Fruit fly (Drosophila melanogaster) whole organism, embryonic: ENCODE results near the gene Tom.
A peak's percentile ranks its signal among the peaks of the same experiment; 100 is the strongest.

ENCODE experiments used
- Antp ChIP-seq: fragments of 200-800 bp; sonication (Bioruptor generic); optimal IDR thresholded peaks from 3 replicates; lab custom pipeline; 2016; ENCODE audit warnings: missing biosample characterization, missing genetic modification characterization
- Atf3 ChIP-seq: fragments of 200-800 bp; sonication (Bioruptor generic); optimal IDR thresholded peaks from 3 replicates; lab custom pipeline; 2016; ENCODE audit warnings: missing biosample characterization, missing genetic modification characterization
- B-H2 ChIP-seq: fragments of 200-800 bp; sonication (Bioruptor generic); optimal IDR thresholded peaks from 2 replicates; lab custom pipeline; 2018; ENCODE audit warnings: missing biosample characterization, mild to moderate bottlenecking, missing genetic modification characterization
- BtbVII ChIP-seq: fragments of 200-800 bp; sonication (Bioruptor generic); optimal IDR thresholded peaks from 3 replicates; lab custom pipeline; 2017; ENCODE audit warnings: missing biosample characterization, mild to moderate bottlenecking, missing genetic modification characterization
- CG10209 ChIP-seq: fragments of 200-800 bp; sonication (Bioruptor generic); optimal IDR thresholded peaks from 3 replicates; lab custom pipeline; 2017; ENCODE audit warnings: missing biosample characterization, mild to moderate bottlenecking, missing genetic modification characterization, missing genetic modification reagents
- CG11085 ChIP-seq: fragments of 200-800 bp; sonication (Bioruptor generic); IDR thresholded peaks from 2 replicates; pipeline ENCODE4 v1.3.6; 2022; ENCODE audit warnings: missing biosample characterization, missing genetic modification characterization
- CG11456 ChIP-seq: fragments of 200-800 bp; sonication (Bioruptor generic); IDR thresholded peaks from 3 replicates; pipeline ENCODE4 v1.3.6; 2022; ENCODE audit warnings: missing biosample characterization, missing genetic modification characterization
- CG12104 ChIP-seq: fragments of 200-800 bp; sonication (Bioruptor generic); optimal IDR thresholded peaks from 3 replicates; lab custom pipeline; 2016; ENCODE audit warnings: missing biosample characterization, missing genetic modification characterization
- CG14050 ChIP-seq: fragments of 200-800 bp; sonication (Bioruptor generic); IDR thresholded peaks from 3 replicates; pipeline ENCODE4 v1.3.6; 2022; ENCODE audit warnings: missing biosample characterization, missing genetic modification characterization
- CG15011 ChIP-seq: fragments of 200-800 bp; sonication (Bioruptor generic); optimal IDR thresholded peaks from 3 replicates; lab custom pipeline; 2018; ENCODE audit warnings: missing biosample characterization, mild to moderate bottlenecking, missing genetic modification characterization
- CG15514 ChIP-seq: fragments of 200-800 bp; sonication (Bioruptor generic); optimal IDR thresholded peaks from 3 replicates; lab custom pipeline; 2017; ENCODE audit warnings: missing biosample characterization, missing genetic modification characterization, mild to moderate bottlenecking, moderate library complexity, missing genetic modification reagents
- CG16815 ChIP-seq: fragments of 200-800 bp; sonication (Bioruptor generic); optimal IDR thresholded peaks from 3 replicates; lab custom pipeline; 2017; ENCODE audit warnings: missing biosample characterization, mild to moderate bottlenecking, missing genetic modification characterization
- CG17361 ChIP-seq: fragments of 200-800 bp; sonication (Bioruptor generic); IDR thresholded peaks from 3 replicates; pipeline ENCODE4 v1.3.6; 2022; ENCODE audit warnings: missing biosample characterization, missing genetic modification characterization
- CG18764 ChIP-seq: fragments of 200-800 bp; sonication (Bioruptor generic); optimal IDR thresholded peaks from 3 replicates; lab custom pipeline; 2016; ENCODE audit warnings: missing biosample characterization, missing genetic modification characterization
- CG34422 ChIP-seq: fragments of 200-800 bp; sonication (Bioruptor generic); IDR thresholded peaks from 3 replicates; pipeline ENCODE4 v1.3.6; 2022; ENCODE audit warnings: missing biosample characterization, missing genetic modification characterization
- CG4360 ChIP-seq: fragments of 200-800 bp; sonication (Bioruptor generic); IDR thresholded peaks from 2 replicates; pipeline ENCODE4 v1.3.6; 2022; ENCODE audit warnings: missing biosample characterization, missing genetic modification characterization
- CG6175 ChIP-seq: fragments of 200-800 bp; sonication (Bioruptor generic); IDR thresholded peaks from 3 replicates; pipeline ENCODE4 v1.3.6; 2022; ENCODE audit warnings: missing biosample characterization, missing genetic modification characterization
- CG6813 ChIP-seq: fragments of 200-800 bp; sonication (Bioruptor generic); optimal IDR thresholded peaks from 2 replicates; lab custom pipeline; 2017; ENCODE audit warnings: missing biosample characterization, missing genetic modification characterization, mild to moderate bottlenecking, moderate library complexity, missing genetic modification reagents
- CTCF ChIP-seq: fragments of 200-800 bp; sonication (Bioruptor generic); optimal IDR thresholded peaks from 2 replicates; lab custom pipeline; 2017; ENCODE audit warnings: missing biosample characterization, mild to moderate bottlenecking, missing genetic modification characterization, moderate library complexity
- Deaf1 ChIP-seq: fragments of 200-800 bp; optimal IDR thresholded peaks from 3 replicates; lab custom pipeline; 2019; ENCODE audit warnings: missing biosample characterization, mild to moderate bottlenecking, missing genetic modification characterization, moderate library complexity
- HLH4C ChIP-seq: fragments of 200-800 bp; sonication (Bioruptor generic); IDR thresholded peaks from 3 replicates; pipeline ENCODE4 v1.3.6; 2022; ENCODE audit warnings: missing biosample characterization, missing genetic modification characterization; ENCODE audit not compliant: partially characterized antibody
- Hr78 ChIP-seq, 2 experiments: fragments of 200-800 bp in 1 of 2; fragments of >200 bp in 1 of 2; sonication (Bioruptor generic) in 1 of 2; optimal IDR thresholded peaks; 2 replicates each; lab custom pipeline; 2017 to 2019; ENCODE audit warnings: missing biosample characterization in 2 of 2, missing genetic modification characterization in 2 of 2, mild to moderate bottlenecking in 1 of 2, moderate library complexity in 1 of 2
- Kr ChIP-seq: fragments of 200-800 bp; sonication (Bioruptor generic); optimal IDR thresholded peaks from 2 replicates; lab custom pipeline; 2017; ENCODE audit warnings: missing biosample characterization, mild to moderate bottlenecking, missing genetic modification characterization
- Max ChIP-seq: fragments of 200-800 bp; sonication (Bioruptor generic); optimal IDR thresholded peaks from 2 replicates; lab custom pipeline; 2016; ENCODE audit warnings: missing biosample characterization, mild to moderate bottlenecking, missing genetic modification characterization
- NC2α ChIP-seq: fragments of 200-800 bp; sonication (Bioruptor generic); optimal IDR thresholded peaks from 2 replicates; lab custom pipeline; 2016; ENCODE audit warnings: missing biosample characterization, missing genetic modification characterization
- NC2β ChIP-seq: fragments of 200-800 bp; sonication (Bioruptor generic); optimal IDR thresholded peaks from 2 replicates; lab custom pipeline; 2016; ENCODE audit warnings: missing biosample characterization, missing genetic modification characterization
- Oli ChIP-seq: fragments of 200-800 bp; sonication (Bioruptor generic); optimal IDR thresholded peaks from 2 replicates; lab custom pipeline; 2018; ENCODE audit warnings: missing biosample characterization, mild to moderate bottlenecking, missing genetic modification characterization, moderate library complexity
- Rfx ChIP-seq: fragments of 200-800 bp; sonication (Bioruptor generic); IDR thresholded peaks from 2 replicates; pipeline ENCODE4 v1.3.6; 2022; ENCODE audit warnings: missing biosample characterization, missing genetic modification characterization
- Stat92E ChIP-seq, 3 experiments: fragments of >200 bp in 2 of 3; fragments of 200-800 bp in 1 of 3; sonication (Bioruptor generic) in 1 of 3; optimal IDR thresholded peaks; 2 replicates each; lab custom pipeline; 2017 to 2019; ENCODE audit warnings: missing biosample characterization in 3 of 3, missing genetic modification characterization in 3 of 3, mild to moderate bottlenecking in 1 of 3, moderate library complexity in 1 of 3
- Trl ChIP-seq, 3 experiments: fragments of >200 bp in 2 of 3; fragments of 200-800 bp in 1 of 3; sonication (Bioruptor generic) in 1 of 3; optimal IDR thresholded peaks; 2 replicates in 1 of 3; 3 replicates in 2 of 3; lab custom pipeline; 2016 to 2017; ENCODE audit warnings: missing biosample characterization in 1 of 3, missing genetic modification characterization in 1 of 3
- ase ChIP-seq: fragments of 200-800 bp; sonication (Bioruptor generic); IDR thresholded peaks from 3 replicates; pipeline ENCODE4 v1.3.6; 2022; ENCODE audit warnings: missing biosample characterization, missing genetic modification characterization
- cas ChIP-seq: fragments of 200-800 bp; sonication (Bioruptor generic); IDR thresholded peaks from 2 replicates; pipeline ENCODE4 v1.3.6; 2022; ENCODE audit warnings: missing biosample characterization, missing genetic modification characterization
- chinmo ChIP-seq: fragments of 200-800 bp; sonication (Bioruptor generic); IDR thresholded peaks from 4 replicates; pipeline ENCODE4 v1.3.6; 2022; ENCODE audit warnings: missing biosample characterization, missing genetic modification characterization; ENCODE audit not compliant: partially characterized antibody
- corto ChIP-seq: fragments of 200-800 bp; sonication (Bioruptor generic); optimal IDR thresholded peaks from 2 replicates; lab custom pipeline; 2016; ENCODE audit warnings: missing biosample characterization, mild to moderate bottlenecking, missing genetic modification characterization, moderate library complexity
- cwo ChIP-seq: fragments of 200-800 bp; sonication (Bioruptor generic); optimal IDR thresholded peaks from 3 replicates; lab custom pipeline; 2017; ENCODE audit warnings: missing biosample characterization, missing genetic modification characterization, mild to moderate bottlenecking, moderate library complexity, missing genetic modification reagents
- gce ChIP-seq: fragments of 200-800 bp; sonication (Bioruptor generic); IDR thresholded peaks from 3 replicates; pipeline ENCODE4 v1.3.6; 2022; ENCODE audit warnings: missing biosample characterization, missing genetic modification characterization
- gcm ChIP-seq: fragments of 200-800 bp; sonication (Bioruptor generic); optimal IDR thresholded peaks from 2 replicates; lab custom pipeline; 2019; ENCODE audit warnings: missing biosample characterization, mild to moderate bottlenecking, missing genetic modification characterization, moderate library complexity
- gfzf ChIP-seq: fragments of 200-800 bp; sonication (Bioruptor generic); optimal IDR thresholded peaks from 2 replicates; lab custom pipeline; 2016; ENCODE audit warnings: missing biosample characterization, mild to moderate bottlenecking, missing genetic modification characterization, moderate library complexity
- grn ChIP-seq: fragments of 200-800 bp; sonication (Bioruptor generic); optimal IDR thresholded peaks from 3 replicates; lab custom pipeline; 2017; ENCODE audit warnings: missing biosample characterization, missing genetic modification characterization
- gro ChIP-seq: fragments of 200-800 bp; sonication (Bioruptor generic); optimal IDR thresholded peaks from 2 replicates; lab custom pipeline; 2016; ENCODE audit warnings: missing biosample characterization, missing genetic modification characterization
- jing ChIP-seq: fragments of 200-800 bp; sonication (Bioruptor generic); optimal IDR thresholded peaks from 2 replicates; lab custom pipeline; 2018; ENCODE audit warnings: missing biosample characterization, mild to moderate bottlenecking, missing genetic modification characterization
- klu ChIP-seq: fragments of 200-800 bp; sonication (Bioruptor generic); IDR thresholded peaks from 2 replicates; pipeline ENCODE4 v1.3.6; 2022; ENCODE audit warnings: missing biosample characterization, missing genetic modification characterization
- lola ChIP-seq, 3 experiments: fragments of >200 bp in 2 of 3; fragments of 200-800 bp in 1 of 3; sonication (Bioruptor generic) in 1 of 3; optimal IDR thresholded peaks; 2 replicates each; lab custom pipeline; 2017 to 2019; ENCODE audit warnings: missing biosample characterization in 3 of 3, missing genetic modification characterization in 3 of 3, mild to moderate bottlenecking in 1 of 3, moderate library complexity in 1 of 3
- luna ChIP-seq: fragments of 200-800 bp; sonication (Bioruptor generic); optimal IDR thresholded peaks from 2 replicates; lab custom pipeline; 2016; ENCODE audit warnings: missing biosample characterization, missing genetic modification characterization
- mirr ChIP-seq: fragments of 200-800 bp; sonication (Bioruptor generic); optimal IDR thresholded peaks from 3 replicates; lab custom pipeline; 2018; ENCODE audit warnings: missing biosample characterization, mild to moderate bottlenecking, missing genetic modification characterization
- pzg ChIP-seq: fragments of 200-800 bp; sonication (Bioruptor generic); optimal IDR thresholded peaks from 3 replicates; lab custom pipeline; 2018; ENCODE audit warnings: missing biosample characterization, mild to moderate bottlenecking, missing genetic modification characterization, moderate library complexity
- sd ChIP-seq: fragments of 200-800 bp; sonication (Bioruptor generic); optimal IDR thresholded peaks from 3 replicates; lab custom pipeline; 2018; ENCODE audit warnings: missing biosample characterization, mild to moderate bottlenecking, missing genetic modification characterization, moderate library complexity
- sima ChIP-seq: fragments of 200-800 bp; sonication (Bioruptor generic); optimal IDR thresholded peaks from 2 replicates; lab custom pipeline; 2016; ENCODE audit warnings: missing biosample characterization, missing genetic modification characterization
- trem ChIP-seq: fragments of 200-800 bp; optimal IDR thresholded peaks from 3 replicates; lab custom pipeline; 2019; ENCODE audit warnings: missing biosample characterization, mild to moderate bottlenecking, missing genetic modification characterization, moderate library complexity
- vnd ChIP-seq: fragments of 200-800 bp; sonication (Bioruptor generic); IDR thresholded peaks from 3 replicates; pipeline ENCODE4 v1.3.6; 2022; ENCODE audit warnings: missing biosample characterization, missing genetic modification characterization; ENCODE audit not compliant: partially characterized antibody
- wor ChIP-seq: fragments of 200-800 bp; sonication (Bioruptor generic); IDR thresholded peaks from 2 replicates; pipeline ENCODE4 v1.3.6; 2022; ENCODE audit warnings: missing biosample characterization, missing genetic modification characterization

Tom gene

DNA sequence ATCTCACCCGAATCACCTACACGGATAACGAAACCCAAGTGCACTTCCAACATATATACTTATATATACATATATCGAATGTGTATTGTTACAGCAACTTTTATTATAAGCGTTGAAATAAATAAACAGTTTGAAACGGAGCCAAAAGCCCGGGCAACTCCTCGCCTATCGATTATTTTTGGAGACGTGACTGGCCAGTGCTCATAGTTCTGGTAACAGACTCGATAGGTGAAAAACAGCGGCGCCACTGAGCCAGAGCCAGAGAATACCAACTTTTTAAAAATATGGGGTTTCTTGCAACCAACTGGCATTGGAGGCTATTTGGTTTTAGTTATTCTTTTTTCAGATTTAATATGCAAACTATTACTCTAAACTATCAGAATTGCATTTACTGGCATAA, 26.4 kb upstream of the Tom start (continued):
- TF ChIP-seq CG17361 (no peak), CG15514 (GFP tag; lab: Kevin White, UChicago) (no peak), Rfx (GFP tag; lab: Robert Waterston, UW) (no peak), sd (no peak), CTCF (GFP tag; lab: Kevin White, UChicago) (peak; percentile 97), Oli (tag; lab: Kevin White, UChicago) (no peak), CG10209 (GFP tag; lab: Kevin White, UChicago) (no peak), HLH4C (GFP tag; lab: Robert Waterston, UW) (peak; percentile 73), gro (GFP tag; lab: Kevin White, UChicago) (no peak), Stat92E (GFP tag; optimal IDR thresholded peaks at IDR 0.05; lab: Kevin White, UChicago) (peak in 1 of 3 experiments; percentile 61), Hr78 (GFP tag; optimal IDR thresholded peaks at IDR 0.05; lab: Kevin White, UChicago) (no peak), Antp (GFP tag; lab: Kevin White, UChicago) (no peak), grn (no peak), BtbVII (no peak), CG14050 (GFP tag; lab: Robert Waterston, UW) (no peak), CG6813 (GFP tag; lab: Kevin White, UChicago) (no peak), NC2α (GFP tag; lab: Kevin White, UChicago) (no peak), B-H2 (GFP tag; lab: Kevin White, UChicago) (no peak), cwo (GFP tag; lab: Kevin White, UChicago) (no peak), wor (no peak), Kr (no peak), cas (no peak), Atf3 (GFP tag; lab: Kevin White, UChicago) (no peak), jing (GFP tag; lab: Kevin White, UChicago) (no peak), CG18764 (GFP tag; lab: Kevin White, UChicago) (no peak), CG16815 (GFP tag; lab: Kevin White, UChicago) (no peak), corto (GFP tag; lab: Kevin White, UChicago) (no peak), vnd (GFP tag; lab: Robert Waterston, UW) (peak; percentile 45; the same call in 2 of the 3 replicates), luna (GFP tag; lab: Kevin White, UChicago) (no peak), klu (GFP tag; lab: Robert Waterston, UW) (no peak), chinmo (GFP tag; lab: Robert Waterston, UW) (no peak), gce (no peak), CG11085 (GFP tag; lab: Robert Waterston, UW) (no peak), CG6175 (GFP tag; lab: Robert Waterston, UW) (no peak), CG4360 (GFP tag; lab: Robert Waterston, UW) (no peak), lola (GFP tag; optimal IDR thresholded peaks at IDR 0.05; lab: Kevin White, UChicago) (no peak), Trl (optimal IDR thresholded peaks at IDR 0.05; lab: Kevin White, UChicago) (no peak), Trl (GFP tag; optimal IDR thresholded peaks at IDR 0.05; lab: Kevin White, UChicago) (no peak), Max (GFP tag; lab: Kevin White, UChicago) (no peak), ase (GFP tag; lab: Robert Waterston, UW) (no peak), CG12104 (GFP tag; lab: Kevin White, UChicago) (no peak), gfzf (no peak), mirr (no peak), CG15011 (GFP tag; lab: Kevin White, UChicago) (no peak), CG11456 (GFP tag; lab: Robert Waterston, UW) (no peak), Deaf1 (tag; lab: Kevin White, UChicago) (no peak), CG34422 (no peak), sima (GFP tag; lab: Kevin White, UChicago) (no peak), pzg (GFP tag; lab: Kevin White, UChicago) (peak; percentile 58), NC2β (peak; percentile 19), trem (tag; lab: Kevin White, UChicago) (peak; percentile 69), gcm (GFP tag; lab: Kevin White, UChicago) (no peak)
